Worm (Caenorhabditis elegans): ENCODE measurements around the gene unc-76.
A peak's percentile ranks its signal among the peaks of the same experiment; 100 is the strongest.

The unc-76 gene

ce11 chrV:15082291-15082690 lies 10.7 kb downstream of the unc-76 start, which contains the start of the genes C01G10.10 and C01G10.9 (continued):
- TF ChIP-seq ceh-28 (tag; optimal IDR thresholded peaks at IDR 0.05) (no peak), tra-1 (GFP tag; IDR thresholded peaks at IDR 0.05) (no peak), jun-1 (tag; optimal IDR thresholded peaks at IDR 0.05) (no peak), ceh-32 (tag; optimal IDR thresholded peaks at IDR 0.05; ENCODE audit: poor library complexity) (no peak), Y48G9A.11 (GFP tag; IDR thresholded peaks at IDR 0.05) (no peak), php-3 (GFP tag; IDR thresholded peaks at IDR 0.05) (no peak), pha-4 (GFP tag; IDR thresholded peaks at IDR 0.05) (no peak), pha-4 (tag; optimal IDR thresholded peaks at IDR 0.05) (no peak), nhr-28 (tag; optimal IDR thresholded peaks at IDR 0.05) (no peak), daf-8 (GFP tag; IDR thresholded peaks at IDR 0.05) (no peak), set-16 (GFP tag; IDR thresholded peaks at IDR 0.05) (no peak), ces-1 (GFP tag; optimal IDR thresholded peaks at IDR 0.05) (no peak), zfp-2 (tag; optimal IDR thresholded peaks at IDR 0.05) (no peak), daf-19 (GFP tag; conservative IDR thresholded peaks at IDR 0.05) (no peak), ceh-82 (tag; optimal IDR thresholded peaks at IDR 0.05) (no peak), egl-27 (tag; optimal IDR thresholded peaks at IDR 0.05) (no peak), lin-13 (GFP tag; optimal IDR thresholded peaks at IDR 0.05) (peak; percentile 49), nhr-48 (tag; optimal IDR thresholded peaks at IDR 0.05) (peak; percentile 1), dmd-6 (GFP tag; IDR thresholded peaks at IDR 0.05) (peak; percentile 64), mxl-2 (GFP tag; conservative IDR thresholded peaks at IDR 0.05) (no peak), nhr-11 (tag; optimal IDR thresholded peaks at IDR 0.05) (no peak), Y105C5A.15 (GFP tag; IDR thresholded peaks at IDR 0.05) (no peak), cey-2 (tag; optimal IDR thresholded peaks at IDR 0.05; ENCODE audit: borderline replicate concordance, insufficient read depth) (no peak), sdz-12 (GFP tag; optimal IDR thresholded peaks at IDR 0.05) (no peak), tag-97 (GFP tag; IDR thresholded peaks at IDR 0.05) (no peak), nhr-10 (tag; optimal IDR thresholded peaks at IDR 0.05) (no peak), F44E2.7 (GFP tag; IDR thresholded peaks at IDR 0.05) (no peak), lsy-2 (tag; optimal IDR thresholded peaks at IDR 0.05) (peak in 1 of 2 experiments; percentile 80), spr-1 (tag; optimal IDR thresholded peaks at IDR 0.05) (peak; percentile 31), rbr-2 (tag; optimal IDR thresholded peaks at IDR 0.05) (peak; percentile 36), ceh-20 (GFP tag; IDR thresholded peaks at IDR 0.05) (no peak), T26A8.4 (GFP tag; IDR thresholded peaks at IDR 0.05) (no peak), fkh-10 (GFP tag; optimal IDR thresholded peaks at IDR 0.05) (no peak), hmg-1.1 (GFP tag; IDR thresholded peaks at IDR 0.05) (no peak), F37D6.2 (tag; optimal IDR thresholded peaks at IDR 0.05) (no peak), F10B5.3 (tag; optimal IDR thresholded peaks at IDR 0.05) (no peak), gei-8 (GFP tag; optimal IDR thresholded peaks at IDR 0.05) (no peak), mdt-29 (GFP tag; IDR thresholded peaks at IDR 0.05) (no peak), nhr-76 (tag; optimal IDR thresholded peaks at IDR 0.05) (no peak), nhr-237 (tag; optimal IDR thresholded peaks at IDR 0.05) (no peak), nhr-77 (tag; optimal IDR thresholded peaks at IDR 0.05) (no peak), ctbp-1 (GFP tag; IDR thresholded peaks at IDR 0.05) (no peak), dpl-1 (GFP tag; optimal IDR thresholded peaks at IDR 0.05) (peak; percentile 63), Y5F2A.4 (GFP tag; optimal IDR thresholded peaks at IDR 0.05) (no peak), zip-2 (tag; optimal IDR thresholded peaks at IDR 0.05) (no peak), ceh-44 (GFP tag; IDR thresholded peaks at IDR 0.05) (no peak), nhr-102 (tag; optimal IDR thresholded peaks at IDR 0.05) (peak; percentile 8), ZK337.2 (GFP tag; IDR thresholded peaks at IDR 0.05) (0 out of 2 replicates have a peak, but pooled peaks have one; percentile 69), unc-130 (GFP tag; optimal IDR thresholded peaks at IDR 0.05) (peak; percentile 89), hif-1 (tag; optimal IDR thresholded peaks at IDR 0.05) (peak in 1 of 2 experiments; percentile 80), snpc-4 (tag; optimal IDR thresholded peaks at IDR 0.05) (no peak), lin-1 (GFP tag; IDR thresholded peaks at IDR 0.05) (no peak), zip-11 (GFP tag; IDR thresholded peaks at IDR 0.05) (no peak)

All from whole organism, L4 larva.